Worm (Caenorhabditis elegans) whole organism, early embryonic: ENCODE measurements around the gene F25B5.6.

Experiments
- ama-1 ChIP-seq: fragments of 150-350 bp; optimal IDR thresholded peaks from 2 replicates; lab custom pipeline; 2014
- ceh-36 ChIP-seq: sonication (generic microtip); optimal IDR thresholded peaks from 2 replicates; lab custom pipeline; 2016; ENCODE audit warnings: missing genetic modification characterization, inconsistent platforms, missing compliant biosample characterization
- ets-7 ChIP-seq: sonication (generic microtip); optimal IDR thresholded peaks from 2 replicates; lab custom pipeline; 2016; ENCODE audit warnings: missing genotype, missing genetic modification characterization, missing compliant biosample characterization
- flt-1 ChIP-seq: fragments of 200-800 bp; sonication (Bioruptor generic); IDR thresholded peaks from 2 replicates; pipeline ENCODE4 v1.3.6; 2022; ENCODE audit warnings: missing genetic modification characterization, missing compliant biosample characterization
- sea-1 ChIP-seq: fragments of 200-800 bp; sonication (Bioruptor generic); conservative IDR thresholded peaks from 2 replicates; pipeline ENCODE4 v1.3.6; 2022; ENCODE audit warnings: missing genetic modification characterization, missing compliant biosample characterization
- tbx-37 ChIP-seq: fragments of 200-800 bp; sonication (Bioruptor generic); conservative IDR thresholded peaks from 2 replicates; pipeline ENCODE4 v1.3.6; 2022; ENCODE audit warnings: missing genetic modification reagents, missing genetic modification characterization, missing compliant biosample characterization
- tra-4 ChIP-seq: sonication (generic microtip); optimal IDR thresholded peaks from 2 replicates; lab custom pipeline; 2017; ENCODE audit warnings: missing genetic modification characterization, missing compliant biosample characterization

DNA sequence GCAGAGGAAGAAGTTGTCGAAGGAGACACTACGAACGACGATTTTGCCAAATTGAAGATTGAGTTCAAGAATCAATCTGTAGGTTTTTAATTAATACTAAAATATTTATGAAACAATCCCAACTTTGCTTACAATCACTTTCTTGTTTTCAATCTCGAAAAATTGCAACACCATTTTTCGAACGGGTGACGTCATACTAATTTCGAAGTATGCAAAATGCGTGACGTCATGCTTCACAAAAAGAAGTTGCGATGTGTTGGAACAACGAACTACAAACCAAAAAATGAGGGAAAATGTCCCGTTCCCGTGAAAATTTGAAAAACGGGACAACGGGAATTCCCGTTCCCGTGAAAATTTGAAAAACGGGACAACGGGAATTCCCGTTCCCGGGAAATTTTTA lies 19.1 kb upstream of the F25B5.6 start:
- TF ChIP-seq tbx-37 (GFP tag; lab: Robert Waterston, UW) (no peak), ets-7 (tag; lab: Kevin White, UChicago) (no peak), sea-1 (GFP tag; lab: Robert Waterston, UW) (no peak), ama-1 (lab: Kevin White, UChicago) (no peak), tra-4 (no peak), ceh-36 (no peak), flt-1 (GFP tag; lab: Robert Waterston, UW) (no peak)
